Worm (Caenorhabditis elegans): ENCODE results near the gene F38A1.13.

F38A1.13 gene

DNA sequence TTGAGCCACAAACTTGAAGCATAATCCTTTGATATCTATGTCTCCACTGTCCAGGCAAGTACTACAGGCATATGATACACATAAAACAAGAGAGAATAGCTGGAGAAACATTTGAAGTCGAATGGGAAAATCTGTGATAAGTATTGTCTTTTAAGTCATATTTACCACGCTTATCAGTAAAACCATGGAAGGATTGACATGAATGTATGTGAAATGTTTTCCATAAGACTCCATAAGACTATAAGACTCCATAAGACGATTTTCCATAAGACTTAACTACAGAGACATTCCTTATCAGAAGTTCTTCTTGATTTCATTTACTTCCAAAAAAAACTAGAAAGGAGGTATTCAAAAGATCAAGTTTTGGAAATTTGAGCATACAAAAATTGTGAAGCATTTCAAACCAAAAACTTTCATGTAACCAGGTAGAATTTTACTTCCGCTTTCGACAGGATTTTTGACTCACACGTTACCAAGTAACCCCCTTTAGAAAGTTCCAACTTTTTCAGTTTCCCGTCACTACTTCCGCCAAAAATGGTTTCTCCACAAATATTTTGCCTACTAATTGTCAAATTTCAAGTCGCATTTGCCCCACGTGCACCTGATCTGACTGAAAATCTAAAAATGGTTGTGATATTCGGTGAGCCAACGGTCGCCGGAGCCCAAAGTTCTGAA is 18.1 kb upstream of the F38A1.13 start, which contains the start of the genes clec-165 and F38A1.11:
clec-165 (minus strand) TSS at position 125 of the 675 bp plus-strand sequence.
F38A1.11 (plus strand) TSS at position 625 of the 675 bp plus-strand sequence.
- TF ChIP-seq sea-1 (GFP tag; conservative IDR thresholded peaks at IDR 0.05) = no peak
- no peak for TF ChIP-seq hmbx-1 (tag; optimal IDR thresholded peaks at IDR 0.05)
- TF ChIP-seq ceh-36 (tag; optimal IDR thresholded peaks at IDR 0.05) = no peak
- no peak for TF ChIP-seq hnd-1 (tag; optimal IDR thresholded peaks at IDR 0.05)
- no peak for TF ChIP-seq B0310.2 (tag; optimal IDR thresholded peaks at IDR 0.05)
- TF ChIP-seq tbx-11 (GFP tag; IDR thresholded peaks at IDR 0.05) = no peak
- no peak for TF ChIP-seq tra-4 (tag; optimal IDR thresholded peaks at IDR 0.05)
- TF ChIP-seq ets-7 (tag; optimal IDR thresholded peaks at IDR 0.05) = no peak
- no peak for TF ChIP-seq flt-1 (GFP tag; IDR thresholded peaks at IDR 0.05)
- TF ChIP-seq scrt-1 (GFP tag; IDR thresholded peaks at IDR 0.05) = no peak
- no peak for TF ChIP-seq aly-1 (tag; optimal IDR thresholded peaks at IDR 0.05)

DNA sequence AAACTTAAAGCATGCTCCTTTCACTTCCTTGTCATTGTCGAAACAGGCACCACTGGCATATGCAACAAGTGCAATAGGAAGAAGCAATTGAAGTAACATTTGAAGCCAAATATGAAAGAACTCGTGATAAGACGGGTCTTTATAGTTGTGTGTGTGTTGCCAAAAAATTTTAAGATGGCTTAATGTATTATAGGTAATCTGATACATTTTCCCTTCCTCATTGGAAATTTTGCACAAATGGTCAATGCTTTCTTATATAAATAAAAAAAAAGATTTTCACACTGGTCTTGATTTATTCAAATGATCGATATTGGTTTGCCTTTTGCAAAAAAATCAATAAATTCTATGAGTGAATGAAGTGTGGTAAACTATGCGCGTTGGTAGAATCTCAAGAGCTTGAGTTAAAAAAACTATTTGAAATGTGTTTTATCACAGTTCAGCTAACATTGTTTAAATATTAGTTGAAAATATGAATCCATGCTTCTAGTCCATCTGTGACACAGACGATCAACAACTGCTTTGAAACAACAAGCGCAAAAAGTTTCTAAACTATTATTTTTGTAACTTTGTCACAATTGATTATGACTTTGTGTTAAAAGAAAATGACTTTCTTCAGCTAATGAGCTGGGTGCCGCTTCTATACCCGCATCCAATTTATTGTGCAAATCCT is 13.7 kb upstream of the F38A1.13 start, which contains the start of the genes clec-166 and F38A1.6:
clec-166 (minus strand) TSS at position 101 of the 670 bp plus-strand sequence.
F38A1.6 (plus strand) TSS at position 620 of the 670 bp plus-strand sequence.
- TF ChIP-seq aly-1 (tag; optimal IDR thresholded peaks at IDR 0.05) (no peak), scrt-1 (GFP tag; IDR thresholded peaks at IDR 0.05) (no peak), pes-1 (GFP tag; IDR thresholded peaks at IDR 0.05) (no peak), ceh-36 (tag; optimal IDR thresholded peaks at IDR 0.05) (no peak), flt-1 (GFP tag; IDR thresholded peaks at IDR 0.05) (no peak), tbx-37 (GFP tag; conservative IDR thresholded peaks at IDR 0.05) (no peak), hmg-4 (GFP tag; optimal IDR thresholded peaks at IDR 0.05) (no peak), ceh-13 (GFP tag; optimal IDR thresholded peaks at IDR 0.05) (no peak), F13C5.2 (tag; optimal IDR thresholded peaks at IDR 0.05) (no peak), sea-1 (GFP tag; conservative IDR thresholded peaks at IDR 0.05) (no peak), tbx-11 (GFP tag; IDR thresholded peaks at IDR 0.05) (no peak), ama-1 (optimal IDR thresholded peaks at IDR 0.05) (no peak), tra-4 (tag; optimal IDR thresholded peaks at IDR 0.05) (no peak), B0310.2 (tag; optimal IDR thresholded peaks at IDR 0.05) (no peak), hnd-1 (tag; optimal IDR thresholded peaks at IDR 0.05) (no peak), ets-7 (tag; optimal IDR thresholded peaks at IDR 0.05) (no peak), hmbx-1 (tag; optimal IDR thresholded peaks at IDR 0.05) (no peak)

DNA sequence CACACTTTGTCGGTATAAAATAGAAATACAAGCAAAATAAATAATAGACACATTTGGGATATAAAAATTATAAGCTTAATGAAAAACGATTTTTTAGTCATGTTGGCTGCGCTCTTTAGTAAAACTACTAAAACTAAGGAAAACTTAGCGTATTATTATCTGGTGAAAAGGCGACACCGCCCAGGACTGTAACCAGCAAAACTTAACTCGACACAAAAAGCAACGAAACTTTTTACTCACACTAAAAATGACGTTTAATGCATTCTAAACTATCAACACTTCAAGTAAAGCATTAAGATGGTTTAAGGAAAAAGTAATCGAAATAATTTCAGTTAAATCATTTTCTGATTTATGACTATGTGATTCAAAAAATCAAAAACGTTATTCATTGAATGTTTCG is 9.4 kb upstream of the F38A1.13 start, which contains the start of gene clec-167:
clec-167 (minus strand) TSS at position 101 of the 400 bp plus-strand sequence.
- TF ChIP-seq ceh-36 (tag; optimal IDR thresholded peaks at IDR 0.05) = no peak
- no peak for TF ChIP-seq ama-1 (optimal IDR thresholded peaks at IDR 0.05)
- TF ChIP-seq tbx-37 (GFP tag; conservative IDR thresholded peaks at IDR 0.05) = no peak
- TF ChIP-seq scrt-1 (GFP tag; IDR thresholded peaks at IDR 0.05) = no peak
- TF ChIP-seq pes-1 (GFP tag; IDR thresholded peaks at IDR 0.05) = no peak
- no peak for TF ChIP-seq ets-7 (tag; optimal IDR thresholded peaks at IDR 0.05)
- no peak for TF ChIP-seq aly-1 (tag; optimal IDR thresholded peaks at IDR 0.05)
- no peak for TF ChIP-seq ceh-13 (GFP tag; optimal IDR thresholded peaks at IDR 0.05)
- TF ChIP-seq flt-1 (GFP tag; IDR thresholded peaks at IDR 0.05) = no peak
- TF ChIP-seq hnd-1 (tag; optimal IDR thresholded peaks at IDR 0.05) = no peak
- no peak for TF ChIP-seq B0310.2 (tag; optimal IDR thresholded peaks at IDR 0.05)
- no peak for TF ChIP-seq F13C5.2 (tag; optimal IDR thresholded peaks at IDR 0.05)
- TF ChIP-seq tbx-11 (GFP tag; IDR thresholded peaks at IDR 0.05) = no peak
- TF ChIP-seq hmbx-1 (tag; optimal IDR thresholded peaks at IDR 0.05) = no peak
- TF ChIP-seq tra-4 (tag; optimal IDR thresholded peaks at IDR 0.05) = no peak
- no peak for TF ChIP-seq hmg-4 (GFP tag; optimal IDR thresholded peaks at IDR 0.05)
- TF ChIP-seq sea-1 (GFP tag; conservative IDR thresholded peaks at IDR 0.05) = no peak

DNA sequence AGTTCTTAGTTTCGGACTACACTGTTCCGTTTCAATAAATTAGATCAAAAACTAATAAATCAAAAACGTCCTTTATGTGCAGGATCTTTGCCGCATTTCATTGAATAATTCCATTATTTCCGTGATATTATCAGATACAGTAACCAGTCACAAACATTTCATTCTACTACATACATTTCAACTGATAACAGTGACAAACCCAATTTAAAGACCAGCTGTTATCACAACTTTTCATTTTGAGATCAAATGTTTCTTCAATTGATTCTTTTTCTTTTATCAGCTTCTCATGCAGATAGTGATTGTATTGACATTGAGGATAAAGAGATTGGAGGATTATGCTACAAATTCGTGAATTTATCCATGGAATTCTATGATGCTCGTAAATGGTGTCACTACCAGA is 8.3 kb upstream of the F38A1.13 start, which contains the start of gene clec-168:
clec-168 (plus strand) TSS at position 247 of the 400 bp plus-strand sequence.
- TF ChIP-seq F13C5.2 (tag; optimal IDR thresholded peaks at IDR 0.05) = no peak
- TF ChIP-seq ets-7 (tag; optimal IDR thresholded peaks at IDR 0.05) = no peak
- no peak for TF ChIP-seq flt-1 (GFP tag; IDR thresholded peaks at IDR 0.05)
- TF ChIP-seq scrt-1 (GFP tag; IDR thresholded peaks at IDR 0.05) = no peak
- no peak for TF ChIP-seq hmbx-1 (tag; optimal IDR thresholded peaks at IDR 0.05)

DNA sequence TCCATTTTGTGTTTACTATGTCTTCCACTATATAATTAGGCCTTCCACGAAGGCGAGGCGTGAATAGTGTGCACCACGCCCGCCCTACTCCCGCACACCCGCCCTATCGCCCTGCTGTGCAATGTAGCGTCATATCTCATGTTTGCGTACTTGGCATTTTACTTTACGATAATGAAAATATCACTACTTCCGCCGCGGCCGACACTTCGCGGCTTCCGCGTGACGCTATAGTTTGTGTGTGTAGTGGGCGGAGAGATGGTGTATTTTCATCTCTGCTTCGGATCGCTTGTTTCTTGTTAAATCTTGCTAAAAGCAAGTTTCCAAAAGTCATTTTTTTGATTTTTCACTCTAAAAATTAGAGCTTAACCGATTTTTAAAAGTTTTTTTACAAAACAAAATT is 4.6 kb upstream of the F38A1.13 start:
- TF ChIP-seq hnd-1 (tag; optimal IDR thresholded peaks at IDR 0.05) (no peak), hmbx-1 (tag; optimal IDR thresholded peaks at IDR 0.05) (no peak), pes-1 (GFP tag; IDR thresholded peaks at IDR 0.05) (no peak), scrt-1 (GFP tag; IDR thresholded peaks at IDR 0.05) (no peak), ama-1 (optimal IDR thresholded peaks at IDR 0.05) (no peak), B0310.2 (tag; optimal IDR thresholded peaks at IDR 0.05) (no peak), F13C5.2 (tag; optimal IDR thresholded peaks at IDR 0.05) (no peak)

DNA sequence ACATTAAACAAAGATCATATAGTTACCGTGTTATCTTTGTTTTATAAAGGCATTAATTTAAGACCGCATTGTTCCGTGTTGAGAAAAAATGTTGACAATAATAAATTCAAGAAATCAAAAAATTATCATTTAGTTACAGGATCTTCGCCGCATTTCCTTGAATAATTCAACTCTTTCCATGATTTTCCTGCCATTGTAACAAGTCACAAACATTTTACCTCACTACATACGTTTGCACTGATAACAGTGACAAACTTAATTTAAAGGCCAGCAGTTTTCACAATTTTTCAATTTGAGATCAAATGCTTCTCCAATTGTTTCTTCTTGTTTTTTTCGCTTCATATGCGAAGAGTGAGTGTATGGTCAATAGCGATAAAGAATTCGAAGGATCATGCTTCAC is 4.0 kb upstream of the F38A1.13 start, which contains the start of gene clec-169:
clec-169 (plus strand) TSS at position 301 of the 400 bp plus-strand sequence.
- TF ChIP-seq sea-1 (GFP tag; conservative IDR thresholded peaks at IDR 0.05) (no peak), F13C5.2 (tag; optimal IDR thresholded peaks at IDR 0.05) (no peak)

DNA sequence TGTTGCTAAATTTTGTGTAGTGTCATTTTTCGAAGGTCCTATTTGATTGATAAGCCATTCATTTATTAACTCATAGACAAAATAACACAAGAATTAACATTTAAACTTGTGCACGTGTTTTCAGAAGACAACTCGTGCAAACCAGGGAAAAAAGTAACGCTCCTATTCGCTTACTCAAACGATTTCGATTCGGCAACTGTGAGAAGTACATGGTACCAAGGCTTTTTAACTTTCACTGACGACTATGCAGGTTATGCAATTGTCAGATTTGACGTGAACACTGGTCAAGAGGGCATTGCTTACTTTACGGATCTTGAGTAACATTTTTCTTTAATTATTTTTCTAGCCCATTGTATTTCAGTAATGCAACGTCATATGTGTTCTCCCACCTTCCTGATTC is 3.1 kb upstream of the F38A1.13 start:
- TF ChIP-seq scrt-1 (GFP tag; IDR thresholded peaks at IDR 0.05) = no peak
- TF ChIP-seq B0310.2 (tag; optimal IDR thresholded peaks at IDR 0.05) = no peak
- no peak for TF ChIP-seq ets-7 (tag; optimal IDR thresholded peaks at IDR 0.05)
- no peak for TF ChIP-seq ceh-36 (tag; optimal IDR thresholded peaks at IDR 0.05)
- TF ChIP-seq ama-1 (optimal IDR thresholded peaks at IDR 0.05) = no peak
- no peak for TF ChIP-seq tbx-11 (GFP tag; IDR thresholded peaks at IDR 0.05)
- TF ChIP-seq hmbx-1 (tag; optimal IDR thresholded peaks at IDR 0.05) = no peak
- no peak for TF ChIP-seq hnd-1 (tag; optimal IDR thresholded peaks at IDR 0.05)
- no peak for TF ChIP-seq tra-4 (tag; optimal IDR thresholded peaks at IDR 0.05)
- TF ChIP-seq tbx-37 (GFP tag; conservative IDR thresholded peaks at IDR 0.05) = no peak
- TF ChIP-seq flt-1 (GFP tag; IDR thresholded peaks at IDR 0.05) = no peak
- no peak for TF ChIP-seq aly-1 (tag; optimal IDR thresholded peaks at IDR 0.05)
- no peak for TF ChIP-seq hmg-4 (GFP tag; optimal IDR thresholded peaks at IDR 0.05)
